Fruit fly (Drosophila melanogaster): ENCODE data around the gene CG1317.

CG1317 gene

dm6 chr3L:2390889-2391288 lies 19.1 kb upstream of the CG1317 start, which contains the start of the genes CG32298 and CG32299:
CG32298 (minus strand) TSS chr3L:2390989.
CG32299 (minus strand) TSS chr3L:2390989.
- no peak for TF ChIP-seq CG17801 (GFP tag; optimal IDR thresholded peaks at IDR 0.05; ENCODE audit: partially characterized antibody)

dm6 chr3L:2388683-2389315 lies 17.1 kb upstream of the CG1317 start, which contains the start of gene Mzt1:
Mzt1 (plus strand) TSS chr3L:2389265.
- TF ChIP-seq CG17801 (GFP tag; optimal IDR thresholded peaks at IDR 0.05; ENCODE audit: partially characterized antibody), result no peak

dm6 chr3L:2387816-2388215 lies 16.1 kb upstream of the CG1317 start:
- peak; percentile 36 for TF ChIP-seq CG17801 (GFP tag; optimal IDR thresholded peaks at IDR 0.05; ENCODE audit: partially characterized antibody)

dm6 chr3L:2386433-2386832 lies 14.7 kb upstream of the CG1317 start:
- no peak for TF ChIP-seq CG17801 (GFP tag; optimal IDR thresholded peaks at IDR 0.05; ENCODE audit: partially characterized antibody)

- TF ChIP-seq CG17801 (GFP tag; optimal IDR thresholded peaks at IDR 0.05; ENCODE audit: partially characterized antibody), result no peak
These were observed 13.7 kb upstream of the CG1317 start for dm6 chr3L:2385325-2386007.

dm6 chr3L:2379472-2379871 lies 7.7 kb upstream of the CG1317 start:
- TF ChIP-seq CG17801 (GFP tag; optimal IDR thresholded peaks at IDR 0.05; ENCODE audit: partially characterized antibody), result no peak

- TF ChIP-seq CG17801 (GFP tag; optimal IDR thresholded peaks at IDR 0.05; ENCODE audit: partially characterized antibody), result no peak
These were observed 6.8 kb upstream of the CG1317 start for dm6 chr3L:2378549-2378948.

- TF ChIP-seq CG17801 (GFP tag; optimal IDR thresholded peaks at IDR 0.05; ENCODE audit: partially characterized antibody), result no peak
These were observed 5.5 kb upstream of the CG1317 start, which contains the start of the genes CG15877 and Svil for dm6 chr3L:2377114-2377783. CG15877 (minus strand) TSS chr3L:2377556. Svil (plus strand) TSS chr3L:2377655.

dm6 chr3L:2373421-2374043 lies 1.8 kb upstream of the CG1317 start, which contains the start of the genes mRpL23 and CG9004:
mRpL23 (minus strand) TSS chr3L:2373704.
CG9004 (plus strand) TSS chr3L:2373728.
- peak; percentile 98 for TF ChIP-seq CG17801 (GFP tag; optimal IDR thresholded peaks at IDR 0.05; ENCODE audit: partially characterized antibody)

- TF ChIP-seq CG17801 (GFP tag; optimal IDR thresholded peaks at IDR 0.05; ENCODE audit: partially characterized antibody), result no peak
These were observed 11.5 kb downstream of the CG1317 start, which contains the start of gene CG13801 for dm6 chr3L:2360257-2360656. CG13801 (plus strand) TSS chr3L:2360557.

- TF ChIP-seq CG17801 (GFP tag; optimal IDR thresholded peaks at IDR 0.05; ENCODE audit: partially characterized antibody), result no peak
These were observed 39.5 kb downstream of the CG1317 start for dm6 chr3L:2332228-2332627.

dm6 chr3L:2328804-2329203 lies 42.9 kb downstream of the CG1317 start:
- TF ChIP-seq CG17801 (GFP tag; optimal IDR thresholded peaks at IDR 0.05; ENCODE audit: partially characterized antibody), result no peak

dm6 chr3L:2325276-2325675 lies 46.5 kb downstream of the CG1317 start:
- TF ChIP-seq CG17801 (GFP tag; optimal IDR thresholded peaks at IDR 0.05; ENCODE audit: partially characterized antibody), result no peak

- no peak for TF ChIP-seq CG17801 (GFP tag; optimal IDR thresholded peaks at IDR 0.05; ENCODE audit: partially characterized antibody)
These were observed 49.4 kb downstream of the CG1317 start, which contains the start of gene MsR1 for dm6 chr3L:2322257-2322776. MsR1 (plus strand) TSS chr3L:2322693.
